Fruit fly (Drosophila melanogaster): ENCODE data around the gene Atg1.

Gene Atg1

DNA sequence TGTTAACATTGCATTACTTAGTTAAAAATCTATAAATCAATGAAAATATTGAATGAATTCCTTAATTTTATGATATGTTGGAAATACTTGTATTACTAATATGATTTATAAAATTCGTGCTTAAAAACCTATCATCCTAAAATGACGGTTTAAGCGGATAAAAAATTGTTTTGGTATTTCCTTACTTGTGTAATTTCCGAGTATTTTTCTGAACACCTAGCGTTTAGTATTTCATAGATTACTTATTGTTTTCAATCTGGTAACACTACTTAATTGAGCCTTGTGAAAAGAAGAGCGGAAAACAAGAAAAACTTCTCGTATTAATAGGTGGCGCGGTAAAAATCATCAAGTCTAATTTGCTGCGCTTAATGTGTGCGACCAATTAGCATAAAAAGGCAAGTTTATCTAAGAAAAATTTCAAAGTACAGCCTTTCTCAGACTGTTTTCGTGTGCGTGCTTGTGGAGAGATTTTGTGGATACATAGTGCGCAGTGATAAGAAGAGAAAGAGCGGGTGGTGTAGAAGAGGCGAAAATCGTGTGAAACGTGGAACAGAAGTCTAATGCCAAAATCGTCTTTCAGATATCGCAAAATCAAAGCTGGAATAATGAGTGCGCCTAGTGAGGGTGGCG lies 859 bp upstream of the Atg1 start, which contains the start of gene Sap130:
Sap130 (plus strand) TSS at position 243 of the 630 bp plus-strand sequence.
- TF ChIP-seq NC2β (GFP tag; optimal IDR thresholded peaks at IDR 0.05) (peak; percentile 5), CG4617 (GFP tag; optimal IDR thresholded peaks at IDR 0.05; ENCODE audit: borderline replicate concordance) (peak; percentile 56), twi (tag; optimal IDR thresholded peaks at IDR 0.05) (no peak), Bdp1 (GFP tag; optimal IDR thresholded peaks at IDR 0.05) (no peak), emc (GFP tag; optimal IDR thresholded peaks at IDR 0.05) (no peak), Dbx (GFP tag; IDR thresholded peaks at IDR 0.05) (no peak), HLH4C (GFP tag; IDR thresholded peaks at IDR 0.05; ENCODE audit: partially characterized antibody) (no peak), Myb (GFP tag; optimal IDR thresholded peaks at IDR 0.05) (no peak), fd3F (GFP tag; optimal IDR thresholded peaks at IDR 0.05) (no peak), bbx (GFP tag; IDR thresholded peaks at IDR 0.05; ENCODE audit: partially characterized antibody) (0 out of 2 replicates have a peak, but pooled peaks have one; percentile 5), Abd-B (GFP tag; optimal IDR thresholded peaks at IDR 0.05) (no peak), CG14441 (GFP tag; IDR thresholded peaks at IDR 0.05) (no peak), Dll (GFP tag; IDR thresholded peaks at IDR 0.05; ENCODE audit: partially characterized antibody) (0 out of 4 replicates have a peak, but pooled peaks have one; percentile 41), CG9215 (GFP tag; IDR thresholded peaks at IDR 0.05) (no peak), Sin3A (optimal IDR thresholded peaks at IDR 0.05) (peak; percentile 6), tna (GFP tag; IDR thresholded peaks at IDR 0.05; ENCODE audit: partially characterized antibody) (0 out of 2 replicates have a peak, but pooled peaks have one; percentile 20), tio (GFP tag; optimal IDR thresholded peaks at IDR 0.05) (no peak), hbn (GFP tag; IDR thresholded peaks at IDR 0.05; ENCODE audit: partially characterized antibody) (0 out of 2 replicates have a peak, but pooled peaks have one; percentile 16), CG6683 (GFP tag; optimal IDR thresholded peaks at IDR 0.05) (no peak), gfzf (GFP tag; optimal IDR thresholded peaks at IDR 0.05) (peak; percentile 72), knrl (GFP tag; IDR thresholded peaks at IDR 0.05; ENCODE audit: partially characterized antibody) (0 out of 3 replicates have a peak, but pooled peaks have one; percentile 13), pzg (GFP tag; optimal IDR thresholded peaks at IDR 0.05) (peak; percentile 32), zen (tag; optimal IDR thresholded peaks at IDR 0.05) (peak; percentile 6), zfh2 (GFP tag; optimal IDR thresholded peaks at IDR 0.05) (no peak), CG10147 (GFP tag; optimal IDR thresholded peaks at IDR 0.05) (peak; percentile 35), Sry-β (GFP tag; optimal IDR thresholded peaks at IDR 0.05) (no peak), CG31441 (GFP tag; IDR thresholded peaks at IDR 0.05) (no peak), MESR4 (GFP tag; optimal IDR thresholded peaks at IDR 0.05) (peak; percentile 75), CG34422 (GFP tag; IDR thresholded peaks at IDR 0.05) (0 out of 3 replicates have a peak, but pooled peaks have one; percentile 64), CG12769 (tag; optimal IDR thresholded peaks at IDR 0.05) (no peak), CG9797 (GFP tag; optimal IDR thresholded peaks at IDR 0.05) (peak; percentile 30), dysf (GFP tag; IDR thresholded peaks at IDR 0.05) (no peak), slbo (GFP tag; IDR thresholded peaks at IDR 0.05) (no peak), Trl (optimal IDR thresholded peaks at IDR 0.05) (peak in 1 of 2 experiments; percentile 72), Trl (GFP tag; optimal IDR thresholded peaks at IDR 0.05) (no peak), repo (GFP tag; optimal IDR thresholded peaks at IDR 0.05) (no peak), CG3163 (GFP tag; optimal IDR thresholded peaks at IDR 0.05) (peak; percentile 31), BEAF-32 (GFP tag; optimal IDR thresholded peaks at IDR 0.05) (peak; percentile 57)

DNA sequence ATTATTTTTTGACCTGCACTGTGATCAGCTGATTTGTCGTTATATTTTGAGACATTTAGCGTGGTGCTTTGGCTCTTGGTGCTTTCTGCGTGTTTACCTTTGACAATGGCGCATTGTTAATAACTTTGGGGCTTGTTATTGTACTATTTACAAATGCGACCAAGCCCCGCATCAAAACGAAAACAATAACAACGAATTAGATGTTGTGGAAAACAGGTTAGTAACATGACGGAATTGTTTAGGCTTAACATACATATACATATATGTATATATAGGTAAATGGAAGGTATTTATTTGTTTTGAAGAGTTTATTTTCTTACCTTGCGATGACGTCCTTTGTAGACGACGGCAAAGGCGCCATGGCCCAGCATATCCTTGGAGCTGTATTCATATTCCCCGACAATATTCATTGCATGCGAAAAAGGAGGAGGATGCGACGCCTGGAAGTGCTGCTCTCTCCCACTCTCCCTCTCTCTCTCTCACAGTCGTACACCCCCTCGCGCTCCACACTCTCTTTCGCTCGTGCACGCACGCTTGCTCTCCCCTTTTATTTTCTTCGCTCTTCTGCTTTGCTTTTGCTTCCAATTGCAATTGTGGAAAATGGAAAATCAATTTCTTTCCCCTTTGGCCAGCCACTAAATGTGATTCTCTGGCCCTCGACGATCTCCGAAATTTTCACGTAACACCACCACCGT lies 734 bp downstream of the Atg1 start:
- TF ChIP-seq gsb-n (tag; optimal IDR thresholded peaks at IDR 0.05) (no peak), ATbp (GFP tag; optimal IDR thresholded peaks at IDR 0.05) (peak; percentile 38), CG8290 (GFP tag; optimal IDR thresholded peaks at IDR 0.05) (no peak), CG8290 (tag; optimal IDR thresholded peaks at IDR 0.05) (peak in 1 of 2 experiments; percentile 42), grau (tag; optimal IDR thresholded peaks at IDR 0.05) (peak; percentile 17), crp (GFP tag; optimal IDR thresholded peaks at IDR 0.05) (peak in 1 of 2 experiments; percentile 61), sna (GFP tag; IDR thresholded peaks at IDR 0.05; ENCODE audit: partially characterized antibody) (0 out of 2 replicates have a peak, but pooled peaks have one; percentile 14), CG9727 (GFP tag; optimal IDR thresholded peaks at IDR 0.05) (peak; percentile 45), onecut (GFP tag; IDR thresholded peaks at IDR 0.05) (peak; percentile 87), Meics (GFP tag; optimal IDR thresholded peaks at IDR 0.05) (peak; percentile 30), CG17361 (GFP tag; IDR thresholded peaks at IDR 0.05) (0 out of 3 replicates have a peak, but pooled peaks have one; percentile 47), CrebB (tag; optimal IDR thresholded peaks at IDR 0.05) (peak; percentile 29)

All from whole organism, embryonic.